Worm (Caenorhabditis elegans): ENCODE results near the gene crn-5.

crn-5 gene

DNA sequence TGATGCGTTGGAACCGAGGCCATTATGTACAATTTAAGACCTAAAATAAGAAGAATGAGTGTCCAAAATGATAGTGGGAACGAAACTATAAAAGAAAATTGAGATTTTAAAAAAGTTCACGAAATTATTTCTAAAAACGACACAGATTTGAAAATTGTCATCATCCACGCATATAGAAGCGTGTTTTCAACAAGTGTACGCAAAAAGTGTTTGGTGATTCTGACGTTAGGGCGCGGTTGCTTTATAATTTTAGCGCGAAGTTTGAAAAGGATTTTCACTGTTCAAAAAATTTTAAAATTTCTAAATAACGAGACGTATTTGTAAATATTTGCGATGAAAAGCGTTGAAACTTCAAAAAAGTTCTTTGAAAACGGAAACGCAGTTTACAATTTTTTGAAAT, 29.2 kb upstream of the crn-5 start, which contains the start of gene cdc-48.1 (continued):
- TF ChIP-seq C17E4.6 (GFP tag; IDR thresholded peaks at IDR 0.05) (peak; percentile 99), attf-5 (GFP tag; optimal IDR thresholded peaks at IDR 0.05) (peak; percentile 100), hsf-1 (GFP tag; IDR thresholded peaks at IDR 0.05) (peak; percentile 94), ceh-58 (GFP tag; IDR thresholded peaks at IDR 0.05) (0 out of 2 replicates have a peak, but pooled peaks have one; percentile 88), cebp-1 (GFP tag; IDR thresholded peaks at IDR 0.05) (peak; percentile 94), cebp-1 (tag; optimal IDR thresholded peaks at IDR 0.05) (peak; percentile 98), lsl-1 (GFP tag; optimal IDR thresholded peaks at IDR 0.05) (peak; percentile 96), B0019.2 (GFP tag; conservative IDR thresholded peaks at IDR 0.05) (peak; percentile 98), snpc-4 (GFP tag; optimal IDR thresholded peaks at IDR 0.05) (peak; percentile 91), snpc-4 (tag; optimal IDR thresholded peaks at IDR 0.05) (peak; percentile 92 to 95 (median 93)), sea-2 (GFP tag; IDR thresholded peaks at IDR 0.05) (peak; percentile 83; the same call in 1 of the 2 replicates), him-1 (tag; optimal IDR thresholded peaks at IDR 0.05) (peak; percentile 97), repo-1 (tag; optimal IDR thresholded peaks at IDR 0.05) (peak; percentile 98), ama-1 (optimal IDR thresholded peaks at IDR 0.05) (no peak), ama-1 (GFP tag; optimal IDR thresholded peaks at IDR 0.05) (peak; percentile 76 to 79), F23B12.7 (tag; optimal IDR thresholded peaks at IDR 0.05; ENCODE audit: insufficient read depth) (peak; percentile 99), nhr-179 (tag; optimal IDR thresholded peaks at IDR 0.05) (no peak), rpc-1 (optimal IDR thresholded peaks at IDR 0.05) (peak; percentile 18), rpc-1 (tag; optimal IDR thresholded peaks at IDR 0.05) (peak; percentile 14), atf-7 (tag; optimal IDR thresholded peaks at IDR 0.05) (peak; percentile 99), ccch-3 (GFP tag; optimal IDR thresholded peaks at IDR 0.05) (peak; percentile 84), nfya-1 (tag; optimal IDR thresholded peaks at IDR 0.05; ENCODE audit: borderline replicate concordance, insufficient read depth) (no peak), ztf-26 (tag; optimal IDR thresholded peaks at IDR 0.05) (peak; percentile 99), attf-3 (GFP tag; conservative IDR thresholded peaks at IDR 0.05) (peak; percentile 94), F37B4.10 (GFP tag; IDR thresholded peaks at IDR 0.05) (peak; percentile 98), nhr-90 (tag; optimal IDR thresholded peaks at IDR 0.05) (peak; percentile 97), madf-10 (tag; optimal IDR thresholded peaks at IDR 0.05) (peak; percentile 97), gei-17 (GFP tag; optimal IDR thresholded peaks at IDR 0.05) (peak; percentile 91), F57A8.1 (GFP tag; optimal IDR thresholded peaks at IDR 0.05) (peak; percentile 84), hrde-1 (tag; optimal IDR thresholded peaks at IDR 0.05; ENCODE audit: borderline replicate concordance) (peak; percentile 96), B0035.1 (tag; optimal IDR thresholded peaks at IDR 0.05) (peak; percentile 95), sdz-38 (tag; optimal IDR thresholded peaks at IDR 0.05) (no peak), cebp-2 (GFP tag; IDR thresholded peaks at IDR 0.05) (peak; percentile 91; the same call in 1 of the 2 replicates), ztf-25 (GFP tag; IDR thresholded peaks at IDR 0.05) (peak; percentile 94), nhr-120 (GFP tag; IDR thresholded peaks at IDR 0.05) (peak; percentile 92), ztf-22 (GFP tag; optimal IDR thresholded peaks at IDR 0.05) (peak; percentile 97)

DNA sequence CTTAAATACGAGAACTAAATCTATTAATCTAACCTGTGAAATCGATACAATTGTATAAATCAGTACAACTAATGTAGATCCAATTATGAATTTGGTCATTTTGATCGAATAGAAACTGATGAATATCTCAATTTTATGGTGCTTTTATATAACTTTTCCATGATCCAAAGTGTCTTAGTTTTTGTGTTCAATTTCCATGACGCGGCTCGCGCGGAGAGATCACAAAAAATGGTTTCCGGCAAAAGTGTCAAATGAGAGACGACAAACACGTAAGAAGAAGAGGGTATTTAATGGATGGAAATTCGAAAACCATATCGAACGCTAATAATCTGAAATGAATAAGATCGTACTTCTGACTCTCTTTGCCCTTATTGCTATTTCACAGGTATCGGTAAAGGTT, 28.0 kb upstream of the crn-5 start, which contains the start of the genes C06A1.6 and C06A1.7:
Gene C06A1.6, minus strand, starts transcription at position 101 of the 400 bp plus-strand sequence.
Gene C06A1.7, plus strand, starts transcription at position 314 of the 400 bp plus-strand sequence.
- TF ChIP-seq lin-26 (GFP tag; IDR thresholded peaks at IDR 0.05) (no peak), pbrm-1 (GFP tag; IDR thresholded peaks at IDR 0.05) (no peak), K11D2.4 (GFP tag; IDR thresholded peaks at IDR 0.05) (no peak), ekl-4 (GFP tag; IDR thresholded peaks at IDR 0.05) (no peak), F33H1.4 (GFP tag; IDR thresholded peaks at IDR 0.05) (no peak), lin-54 (GFP tag; optimal IDR thresholded peaks at IDR 0.05) (no peak), fkh-3 (tag; optimal IDR thresholded peaks at IDR 0.05) (no peak), attf-6 (GFP tag; IDR thresholded peaks at IDR 0.05) (no peak), athp-1 (tag; optimal IDR thresholded peaks at IDR 0.05) (no peak), ztf-18 (tag; optimal IDR thresholded peaks at IDR 0.05) (no peak), sdz-38 (tag; optimal IDR thresholded peaks at IDR 0.05) (no peak), rec-8 (tag; optimal IDR thresholded peaks at IDR 0.05) (no peak), Y67H2A.10 (GFP tag; conservative IDR thresholded peaks at IDR 0.05) (no peak), ztf-3 (GFP tag; optimal IDR thresholded peaks at IDR 0.05) (no peak), D2030.7 (GFP tag; IDR thresholded peaks at IDR 0.05) (no peak), lag-1 (GFP tag; IDR thresholded peaks at IDR 0.05) (no peak), ztf-26 (tag; optimal IDR thresholded peaks at IDR 0.05) (no peak), nfya-2 (GFP tag; IDR thresholded peaks at IDR 0.05) (no peak)
